Worm (Caenorhabditis elegans): ENCODE data around the gene acr-9.
A peak's percentile ranks its signal among the peaks of the same experiment; 100 is the strongest.

The acr-9 gene

ce11 chrX:13655769-13656168 lies 9.1 kb upstream of the acr-9 start (continued):
- no peak for TF ChIP-seq F33H1.4 (GFP tag; IDR thresholded peaks at IDR 0.05)
- TF ChIP-seq hmg-1.2 (GFP tag; IDR thresholded peaks at IDR 0.05) = peak; percentile 60
- TF ChIP-seq hsf-1 (GFP tag; IDR thresholded peaks at IDR 0.05) = no peak
- TF ChIP-seq sptf-2 (GFP tag; optimal IDR thresholded peaks at IDR 0.05) = no peak
- TF ChIP-seq hlh-26 (GFP tag; conservative IDR thresholded peaks at IDR 0.05) = no peak
- TF ChIP-seq lin-54 (GFP tag; optimal IDR thresholded peaks at IDR 0.05) = no peak
- no peak for TF ChIP-seq attf-6 (GFP tag; IDR thresholded peaks at IDR 0.05)
- TF ChIP-seq bed-1 (GFP tag; IDR thresholded peaks at IDR 0.05) = no peak
- TF ChIP-seq ceh-79 (tag; optimal IDR thresholded peaks at IDR 0.05) = no peak
- TF ChIP-seq madf-10 (tag; optimal IDR thresholded peaks at IDR 0.05) = no peak
- TF ChIP-seq pha-4 (tag; optimal IDR thresholded peaks at IDR 0.05) = no peak

ce11 chrX:13654276-13654675 lies 7.6 kb upstream of the acr-9 start:
- TF ChIP-seq F57C9.4 (tag; optimal IDR thresholded peaks at IDR 0.05) (no peak), sea-2 (GFP tag; IDR thresholded peaks at IDR 0.05) (no peak), ceh-79 (tag; optimal IDR thresholded peaks at IDR 0.05) (no peak), aptf-2 (GFP tag; conservative IDR thresholded peaks at IDR 0.05) (no peak), ceh-40 (GFP tag; IDR thresholded peaks at IDR 0.05) (no peak), bed-1 (GFP tag; IDR thresholded peaks at IDR 0.05) (no peak), ccch-3 (GFP tag; optimal IDR thresholded peaks at IDR 0.05) (no peak), madf-3 (GFP tag; IDR thresholded peaks at IDR 0.05) (no peak)

- TF ChIP-seq F52B5.7 (tag; optimal IDR thresholded peaks at IDR 0.05) (peak; percentile 41), egl-44 (GFP tag; IDR thresholded peaks at IDR 0.05) (no peak), mxl-1 (tag; optimal IDR thresholded peaks at IDR 0.05) (peak; percentile 57), hmg-1.2 (GFP tag; IDR thresholded peaks at IDR 0.05) (peak; percentile 64), ceh-40 (GFP tag; IDR thresholded peaks at IDR 0.05) (peak; percentile 85), Y53F4B.3 (GFP tag; IDR thresholded peaks at IDR 0.05) (no peak), K12H6.12 (tag; optimal IDR thresholded peaks at IDR 0.05) (peak; percentile 20), lir-1 (GFP tag; conservative IDR thresholded peaks at IDR 0.05) (peak; percentile 31; the same call in 1 of the 2 replicates), F10E7.11 (tag; optimal IDR thresholded peaks at IDR 0.05) (peak; percentile 14), lsl-1 (GFP tag; optimal IDR thresholded peaks at IDR 0.05) (no peak), snpc-3.4 (tag; optimal IDR thresholded peaks at IDR 0.05) (peak; percentile 42), lin-26 (GFP tag; IDR thresholded peaks at IDR 0.05) (peak; percentile 89), ekl-4 (GFP tag; IDR thresholded peaks at IDR 0.05) (0 out of 2 replicates have a peak, but pooled peaks have one; percentile 28), lin-35 (GFP tag; optimal IDR thresholded peaks at IDR 0.05) (peak in 1 of 3 experiments; percentile 53), aptf-3 (GFP tag; IDR thresholded peaks at IDR 0.05) (peak; percentile 79; the same call in 1 of the 2 replicates), snpc-4 (GFP tag; optimal IDR thresholded peaks at IDR 0.05) (peak; percentile 64), snpc-4 (tag; optimal IDR thresholded peaks at IDR 0.05) (peak in 3 of 4 experiments; percentile 16 to 74 (median 68)), dox-1 (GFP tag; IDR thresholded peaks at IDR 0.05) (peak; percentile 80), lag-1 (GFP tag; IDR thresholded peaks at IDR 0.05) (no peak), tbp1 (GFP tag; optimal IDR thresholded peaks at IDR 0.05) (peak; percentile 91), K11D2.4 (GFP tag; IDR thresholded peaks at IDR 0.05) (no peak), nhr-179 (tag; optimal IDR thresholded peaks at IDR 0.05) (peak; percentile 30), D2030.7 (GFP tag; IDR thresholded peaks at IDR 0.05) (peak; percentile 77), rcor-1 (GFP tag; IDR thresholded peaks at IDR 0.05) (peak; percentile 70), lin-54 (GFP tag; optimal IDR thresholded peaks at IDR 0.05) (peak; percentile 29), repo-1 (tag; optimal IDR thresholded peaks at IDR 0.05) (no peak), ets-4 (GFP tag; optimal IDR thresholded peaks at IDR 0.05) (no peak), ztf-18 (tag; optimal IDR thresholded peaks at IDR 0.05) (peak; percentile 56), madf-3 (GFP tag; IDR thresholded peaks at IDR 0.05) (no peak), cebp-2 (GFP tag; IDR thresholded peaks at IDR 0.05) (no peak), sptf-2 (GFP tag; optimal IDR thresholded peaks at IDR 0.05) (peak; percentile 68), ama-1 (optimal IDR thresholded peaks at IDR 0.05) (no peak), ama-1 (GFP tag; optimal IDR thresholded peaks at IDR 0.05) (peak; percentile 47 to 57), let-607 (tag; optimal IDR thresholded peaks at IDR 0.05) (peak in 1 of 2 experiments; percentile 4)
These were observed 6.9 kb upstream of the acr-9 start for ce11 chrX:13653573-13653972.
